Fruit fly (Drosophila melanogaster): ENCODE measurements around the gene CG43083.

The CG43083 gene

dm6 chr3L:15632653-15633052 is 15.7 kb upstream of the CG43083 start (continued):
- TF ChIP-seq CG1621 (tag; optimal IDR thresholded peaks at IDR 0.05) (no peak), svp (GFP tag) (peak; percentile 52), CG10631 (GFP tag; optimal IDR thresholded peaks at IDR 0.05) (no peak), Lpt (GFP tag; optimal IDR thresholded peaks at IDR 0.05) (no peak), Sox102F (GFP tag; optimal IDR thresholded peaks at IDR 0.05) (peak; percentile 31), lz (GFP tag; optimal IDR thresholded peaks at IDR 0.05) (no peak), fd85E (GFP tag; optimal IDR thresholded peaks at IDR 0.05) (no peak)

- TF ChIP-seq CG6163 (GFP tag; IDR thresholded peaks at IDR 0.05) (no peak), fkh (GFP tag; optimal IDR thresholded peaks at IDR 0.05) (peak; percentile 41), CG11902 (GFP tag; optimal IDR thresholded peaks at IDR 0.05) (no peak)
Observed at dm6 chr3L:15634368-15635075, 13.8 kb upstream of the CG43083 start.

- TF ChIP-seq Gug (GFP tag; IDR thresholded peaks at IDR 0.05) (no peak), topi (GFP tag; optimal IDR thresholded peaks at IDR 0.05) (no peak), CG10669 (GFP tag; optimal IDR thresholded peaks at IDR 0.05) (no peak), Ets21C (GFP tag; optimal IDR thresholded peaks at IDR 0.05) (no peak), CG8632 (GFP tag; optimal IDR thresholded peaks at IDR 0.05) (peak; percentile 5), net (GFP tag; optimal IDR thresholded peaks at IDR 0.05) (no peak), CG32006 (GFP tag; optimal IDR thresholded peaks at IDR 0.05) (no peak), vri (GFP tag; optimal IDR thresholded peaks at IDR 0.05) (peak; percentile 83), Hr38 (GFP tag; optimal IDR thresholded peaks at IDR 0.05) (no peak), Eip93F (GFP tag; optimal IDR thresholded peaks at IDR 0.05) (peak; percentile 3), CG6808 (GFP tag; optimal IDR thresholded peaks at IDR 0.05) (no peak), CG11902 (GFP tag; optimal IDR thresholded peaks at IDR 0.05) (no peak), fkh (GFP tag; optimal IDR thresholded peaks at IDR 0.05) (peak; percentile 42), CG6163 (GFP tag; IDR thresholded peaks at IDR 0.05) (no peak), CG34406 (GFP tag; optimal IDR thresholded peaks at IDR 0.05) (no peak), CG8119 (GFP tag; IDR thresholded peaks at IDR 0.05) (no peak), Eip78C (GFP tag) (peak; percentile 46), achi (GFP tag; optimal IDR thresholded peaks at IDR 0.05) (no peak), acj6 (GFP tag; optimal IDR thresholded peaks at IDR 0.05) (no peak), Sox102F (GFP tag; optimal IDR thresholded peaks at IDR 0.05) (no peak)
Observed at dm6 chr3L:15636359-15636758, 12.0 kb upstream of the CG43083 start.

- TF ChIP-seq CG6276 (GFP tag; optimal IDR thresholded peaks at IDR 0.05) = no peak
- no peak for TF ChIP-seq CG1621 (tag; optimal IDR thresholded peaks at IDR 0.05)
- no peak for TF ChIP-seq CG34406 (GFP tag; optimal IDR thresholded peaks at IDR 0.05)
- TF ChIP-seq Gug (GFP tag; IDR thresholded peaks at IDR 0.05) = no peak
- TF ChIP-seq CG3032 (tag; optimal IDR thresholded peaks at IDR 0.05) = no peak
- no peak for TF ChIP-seq CG15336 (GFP tag; IDR thresholded peaks at IDR 0.05)
- no peak for TF ChIP-seq CG6792 (GFP tag; optimal IDR thresholded peaks at IDR 0.05)
- no peak for TF ChIP-seq CG31627 (GFP tag; optimal IDR thresholded peaks at IDR 0.05)
Observed at dm6 chr3L:15636978-15637377, 11.4 kb upstream of the CG43083 start.

- TF ChIP-seq net (GFP tag; optimal IDR thresholded peaks at IDR 0.05) (no peak), CG31627 (GFP tag; optimal IDR thresholded peaks at IDR 0.05) (no peak), CG16779 (tag; optimal IDR thresholded peaks at IDR 0.05) (no peak), CG7368 (GFP tag; optimal IDR thresholded peaks at IDR 0.05) (no peak), CG34406 (GFP tag; optimal IDR thresholded peaks at IDR 0.05) (peak; percentile 23), dac (GFP tag; optimal IDR thresholded peaks at IDR 0.05) (no peak), fkh (GFP tag; optimal IDR thresholded peaks at IDR 0.05) (peak; percentile 27), Sox15 (GFP tag; optimal IDR thresholded peaks at IDR 0.05) (no peak), Lpt (GFP tag; optimal IDR thresholded peaks at IDR 0.05) (no peak), svp (GFP tag) (peak; percentile 52), Eip93F (GFP tag; optimal IDR thresholded peaks at IDR 0.05) (peak; percentile 14), CG10669 (GFP tag; optimal IDR thresholded peaks at IDR 0.05) (peak; percentile 6), CG15336 (GFP tag; IDR thresholded peaks at IDR 0.05) (no peak), spab (GFP tag; optimal IDR thresholded peaks at IDR 0.05) (no peak), Sox14 (GFP tag; optimal IDR thresholded peaks at IDR 0.05) (peak; percentile 4), ss (GFP tag; optimal IDR thresholded peaks at IDR 0.05) (peak in 1 of 2 experiments; percentile 27), CG4318 (GFP tag; optimal IDR thresholded peaks at IDR 0.05) (no peak), Sox102F (GFP tag; optimal IDR thresholded peaks at IDR 0.05) (no peak), dsx (GFP tag; optimal IDR thresholded peaks at IDR 0.05; ENCODE audit: poor library complexity, severe bottlenecking) (no peak), Eip78C (GFP tag) (peak; percentile 78), Met (GFP tag; optimal IDR thresholded peaks at IDR 0.05) (no peak), CG11762 (GFP tag; optimal IDR thresholded peaks at IDR 0.05; ENCODE audit: insufficient read depth) (no peak), CG1621 (tag; optimal IDR thresholded peaks at IDR 0.05) (no peak), vri (GFP tag; optimal IDR thresholded peaks at IDR 0.05) (peak; percentile 97)
Observed at dm6 chr3L:15637618-15638017, 10.8 kb upstream of the CG43083 start.
